Fruit fly (Drosophila melanogaster) whole organism, embryonic: ENCODE data around the gene dls.

ENCODE experiments used
- ATbp ChIP-seq: fragments of 200-800 bp; sonication (Bioruptor generic); optimal IDR thresholded peaks from 2 replicates; lab custom pipeline; 2017; ENCODE audit warnings: missing biosample characterization, mild to moderate bottlenecking, missing genetic modification characterization, missing genetic modification reagents
- Adf1 ChIP-seq: fragments of 200-800 bp; sonication (Bioruptor generic); IDR thresholded peaks from 2 replicates; pipeline ENCODE4 v1.3.6; 2022; ENCODE audit warnings: missing biosample characterization, missing genetic modification characterization
- Asciz ChIP-seq: fragments of 200-800 bp; sonication (Bioruptor generic); optimal IDR thresholded peaks from 2 replicates; lab custom pipeline; 2017; ENCODE audit warnings: missing biosample characterization, mild to moderate bottlenecking, missing genetic modification characterization, missing genetic modification reagents
- Atf3 ChIP-seq: fragments of 200-800 bp; sonication (Bioruptor generic); optimal IDR thresholded peaks from 3 replicates; lab custom pipeline; 2016; ENCODE audit warnings: missing biosample characterization, missing genetic modification characterization
- CG11456 ChIP-seq: fragments of 200-800 bp; sonication (Bioruptor generic); IDR thresholded peaks from 3 replicates; pipeline ENCODE4 v1.3.6; 2022; ENCODE audit warnings: missing biosample characterization, missing genetic modification characterization
- CG11504 ChIP-seq: fragments of 200-800 bp; sonication (Bioruptor generic); optimal IDR thresholded peaks from 3 replicates; lab custom pipeline; 2019; ENCODE audit warnings: missing biosample characterization, mild to moderate bottlenecking, missing genetic modification characterization, moderate library complexity
- CG13123 ChIP-seq: fragments of 200-800 bp; sonication (Bioruptor generic); optimal IDR thresholded peaks from 2 replicates; lab custom pipeline; 2016; ENCODE audit warnings: missing biosample characterization, missing genetic modification characterization
- CG13287 ChIP-seq: fragments of 200-800 bp; sonication (Bioruptor generic); IDR thresholded peaks from 2 replicates; pipeline ENCODE4 v1.3.6; 2022; ENCODE audit warnings: missing biosample characterization, missing genetic modification characterization; ENCODE audit not compliant: partially characterized antibody
- CG14014 ChIP-seq: fragments of 200-800 bp; sonication (Bioruptor generic); IDR thresholded peaks from 2 replicates; pipeline ENCODE4 v1.3.6; 2022; ENCODE audit warnings: missing biosample characterization, missing genetic modification characterization
- CG15696 ChIP-seq: fragments of 200-800 bp; sonication (Bioruptor generic); optimal IDR thresholded peaks from 2 replicates; lab custom pipeline; 2019; ENCODE audit warnings: missing biosample characterization, mild to moderate bottlenecking, missing genetic modification characterization, moderate library complexity
- CG16779 ChIP-seq: fragments of 200-800 bp; sonication (Bioruptor generic); IDR thresholded peaks from 2 replicates; pipeline ENCODE4 v1.3.6; 2022; ENCODE audit warnings: missing biosample characterization, missing genetic modification characterization
- CG17361 ChIP-seq: fragments of 200-800 bp; sonication (Bioruptor generic); IDR thresholded peaks from 3 replicates; pipeline ENCODE4 v1.3.6; 2022; ENCODE audit warnings: missing biosample characterization, missing genetic modification characterization
- CG18262 ChIP-seq: fragments of 200-800 bp; optimal IDR thresholded peaks from 3 replicates; lab custom pipeline; 2019; ENCODE audit warnings: missing biosample characterization, mild to moderate bottlenecking, missing genetic modification characterization, moderate library complexity
- CG2116 ChIP-seq: fragments of 200-800 bp; sonication (Bioruptor generic); optimal IDR thresholded peaks from 3 replicates; lab custom pipeline; 2018; ENCODE audit warnings: missing biosample characterization, mild to moderate bottlenecking, missing genetic modification characterization
- CG2712 ChIP-seq: fragments of 200-800 bp; optimal IDR thresholded peaks from 3 replicates; lab custom pipeline; 2019; ENCODE audit warnings: missing biosample characterization, mild to moderate bottlenecking, missing genetic modification characterization, moderate library complexity
- CG31441 ChIP-seq: fragments of 200-800 bp; sonication (Bioruptor generic); IDR thresholded peaks from 2 replicates; pipeline ENCODE4 v1.3.6; 2022; ENCODE audit warnings: missing biosample characterization, missing genetic modification characterization
- CG7786 ChIP-seq: fragments of 200-800 bp; sonication (Bioruptor generic); optimal IDR thresholded peaks from 2 replicates; lab custom pipeline; 2016; ENCODE audit warnings: missing biosample characterization, missing genetic modification characterization
- Deaf1 ChIP-seq: fragments of 200-800 bp; optimal IDR thresholded peaks from 3 replicates; lab custom pipeline; 2019; ENCODE audit warnings: missing biosample characterization, mild to moderate bottlenecking, missing genetic modification characterization, moderate library complexity
- Dfd ChIP-seq, 2 experiments: fragments of >200 bp; optimal IDR thresholded peaks; 2 replicates each; lab custom pipeline; 2017; ENCODE audit warnings: missing biosample characterization in 2 of 2, missing genetic modification characterization in 2 of 2
- Doc2 ChIP-seq: fragments of 200-800 bp; sonication (Bioruptor generic); IDR thresholded peaks from 2 replicates; pipeline ENCODE4 v1.3.6; 2022; ENCODE audit warnings: missing biosample characterization, missing genetic modification characterization
- Ets65A ChIP-seq: fragments of 200-800 bp; sonication (Bioruptor generic); peaks from one replicate; lab custom pipeline; 2016; ENCODE audit warnings: missing biosample characterization, missing genetic modification characterization
- Hmx ChIP-seq: fragments of 200-800 bp; sonication (Bioruptor generic); optimal IDR thresholded peaks from 2 replicates; lab custom pipeline; 2016; ENCODE audit warnings: missing biosample characterization, missing genetic modification characterization
- Hr39 ChIP-seq: fragments of >200 bp; optimal IDR thresholded peaks from 2 replicates; lab custom pipeline; 2017
- Hr51 ChIP-seq, 2 experiments: fragments of 200-800 bp; sonication (Bioruptor generic); optimal IDR thresholded peaks; 2 replicates in 1 of 2; 3 replicates in 1 of 2; lab custom pipeline; 2016 to 2018; ENCODE audit warnings: missing biosample characterization in 2 of 2, missing genetic modification characterization in 2 of 2, mild to moderate bottlenecking in 1 of 2, moderate library complexity in 1 of 2
- Kr ChIP-seq: fragments of 200-800 bp; sonication (Bioruptor generic); optimal IDR thresholded peaks from 2 replicates; lab custom pipeline; 2017; ENCODE audit warnings: missing biosample characterization, mild to moderate bottlenecking, missing genetic modification characterization
- Max ChIP-seq: fragments of 200-800 bp; sonication (Bioruptor generic); optimal IDR thresholded peaks from 2 replicates; lab custom pipeline; 2016; ENCODE audit warnings: missing biosample characterization, mild to moderate bottlenecking, missing genetic modification characterization
- Med ChIP-seq: fragments of 200-800 bp; sonication (Bioruptor generic); peaks from one replicate; lab custom pipeline; 2016; ENCODE audit warnings: missing biosample characterization, missing genetic modification characterization, mild to moderate bottlenecking, inconsistent platforms, moderate library complexity
- NC2α ChIP-seq: fragments of 200-800 bp; sonication (Bioruptor generic); optimal IDR thresholded peaks from 2 replicates; lab custom pipeline; 2016; ENCODE audit warnings: missing biosample characterization, missing genetic modification characterization
- NC2β ChIP-seq: fragments of 200-800 bp; sonication (Bioruptor generic); optimal IDR thresholded peaks from 2 replicates; lab custom pipeline; 2016; ENCODE audit warnings: missing biosample characterization, missing genetic modification characterization
- Sox102F ChIP-seq: fragments of 200-800 bp; sonication (Bioruptor generic); optimal IDR thresholded peaks from 2 replicates; lab custom pipeline; 2018; ENCODE audit warnings: missing biosample characterization, mild to moderate bottlenecking, missing genetic modification characterization, moderate library complexity
- Stat92E ChIP-seq, 3 experiments: fragments of >200 bp in 2 of 3; fragments of 200-800 bp in 1 of 3; sonication (Bioruptor generic) in 1 of 3; optimal IDR thresholded peaks; 2 replicates each; lab custom pipeline; 2017 to 2019; ENCODE audit warnings: missing biosample characterization in 3 of 3, missing genetic modification characterization in 3 of 3, mild to moderate bottlenecking in 1 of 3, moderate library complexity in 1 of 3
- bsh ChIP-seq, 2 experiments: fragments of 200-800 bp; sonication (Bioruptor generic); optimal IDR thresholded peaks; 2 replicates each; lab custom pipeline; 2017 to 2018; ENCODE audit warnings: mild to moderate bottlenecking in 2 of 2, missing biosample characterization in 2 of 2, missing genetic modification characterization in 2 of 2, moderate library complexity in 1 of 2
- esg ChIP-seq: fragments of 200-800 bp; sonication (Bioruptor generic); conservative IDR thresholded peaks from 2 replicates; pipeline ENCODE4 v1.3.6; 2022; ENCODE audit warnings: missing biosample characterization, missing genetic modification characterization
- ewg ChIP-seq: fragments of 200-800 bp; sonication (Bioruptor generic); optimal IDR thresholded peaks from 3 replicates; lab custom pipeline; 2017; ENCODE audit warnings: mild to moderate bottlenecking, missing biosample characterization, missing genetic modification reagents, missing genetic modification characterization
- gem ChIP-seq: fragments of 200-800 bp; sonication (Bioruptor generic); optimal IDR thresholded peaks from 2 replicates; lab custom pipeline; 2019; ENCODE audit warnings: missing biosample characterization, mild to moderate bottlenecking, missing genetic modification characterization, moderate library complexity
- gt ChIP-seq: fragments of 200-800 bp; sonication (Bioruptor generic); IDR thresholded peaks from 2 replicates; pipeline ENCODE4 v1.3.6; 2022; ENCODE audit warnings: missing biosample characterization, missing genetic modification characterization
- ham ChIP-seq: fragments of 200-800 bp; sonication (Bioruptor generic); IDR thresholded peaks from 2 replicates; pipeline ENCODE4 v1.3.6; 2022; ENCODE audit warnings: missing biosample characterization, missing genetic modification characterization
- hth ChIP-seq: fragments of >200 bp; optimal IDR thresholded peaks from 2 replicates; lab custom pipeline; 2017; ENCODE audit warnings: inconsistent platforms
- lbe ChIP-seq: fragments of 200-800 bp; sonication (Bioruptor generic); optimal IDR thresholded peaks from 2 replicates; lab custom pipeline; 2016; ENCODE audit warnings: missing biosample characterization, mild to moderate bottlenecking, missing genetic modification characterization
- phol ChIP-seq: fragments of 200-800 bp; sonication (Bioruptor generic); optimal IDR thresholded peaks from 3 replicates; lab custom pipeline; 2018; ENCODE audit warnings: missing biosample characterization, mild to moderate bottlenecking, missing genetic modification characterization, moderate library complexity
- ranshi ChIP-seq: fragments of 200-800 bp; sonication (Bioruptor generic); IDR thresholded peaks from 2 replicates; pipeline ENCODE4 v1.3.6; 2022; ENCODE audit warnings: missing biosample characterization, missing genetic modification characterization
- salm ChIP-seq: fragments of 200-800 bp; sonication (Bioruptor generic); optimal IDR thresholded peaks from 2 replicates; lab custom pipeline; 2018; ENCODE audit warnings: missing biosample characterization, mild to moderate bottlenecking, missing genetic modification characterization
- sob ChIP-seq: fragments of 200-800 bp; sonication (Bioruptor generic); IDR thresholded peaks from 2 replicates; pipeline ENCODE4 v1.3.6; 2022; ENCODE audit warnings: missing biosample characterization, missing genetic modification characterization
- tll ChIP-seq, 2 experiments: fragments of 200-800 bp in 1 of 2; fragments of >200 bp in 1 of 2; sonication (Bioruptor generic) in 1 of 2; optimal IDR thresholded peaks; 2 replicates each; lab custom pipeline; 2017 to 2019; ENCODE audit warnings: missing biosample characterization in 2 of 2, missing genetic modification characterization in 2 of 2, mild to moderate bottlenecking in 1 of 2, moderate library complexity in 1 of 2
- tx ChIP-seq: fragments of 200-800 bp; sonication (Bioruptor generic); optimal IDR thresholded peaks from 2 replicates; lab custom pipeline; 2016; ENCODE audit warnings: missing biosample characterization, missing genetic modification characterization
- z ChIP-seq: fragments of 200-800 bp; sonication (Bioruptor generic); IDR thresholded peaks from 3 replicates; pipeline ENCODE4 v1.3.6; 2022; ENCODE audit warnings: missing biosample characterization, missing genetic modification characterization

Gene dls

dm6 chr3L:16168503-16169189 is 32.5 kb upstream of the dls start:
- TF ChIP-seq bsh (GFP tag; optimal IDR thresholded peaks at IDR 0.05; lab: Kevin White, UChicago) (peak in 1 of 2 experiments; percentile 10), Doc2 (GFP tag; lab: Robert Waterston, UW) (no peak), CG14014 (no peak), z (no peak), CG15696 (tag; lab: Kevin White, UChicago) (no peak), hth (no peak), Asciz (peak; percentile 19), CG31441 (GFP tag; lab: Robert Waterston, UW) (0 out of 2 replicates have a peak, but pooled peaks have one; percentile 12), tx (no peak), Stat92E (GFP tag; optimal IDR thresholded peaks at IDR 0.05; lab: Kevin White, UChicago) (no peak), Adf1 (GFP tag; lab: Robert Waterston, UW) (no peak), CG18262 (tag; lab: Kevin White, UChicago) (peak; percentile 27), CG11504 (peak; percentile 13), Sox102F (GFP tag; lab: Kevin White, UChicago) (no peak), sob (GFP tag; lab: Robert Waterston, UW) (0 out of 2 replicates have a peak, but pooled peaks have one; percentile 13), Atf3 (GFP tag; lab: Kevin White, UChicago) (no peak), CG2712 (tag; lab: Kevin White, UChicago) (peak; percentile 15), ATbp (GFP tag; lab: Kevin White, UChicago) (peak; percentile 1), Dfd (GFP tag; optimal IDR thresholded peaks at IDR 0.05; lab: Kevin White, UChicago) (no peak), ham (GFP tag; lab: Robert Waterston, UW) (0 out of 2 replicates have a peak, but pooled peaks have one; percentile 21), Hr39 (lab: Kevin White, UChicago) (no peak), Hr51 (GFP tag; optimal IDR thresholded peaks at IDR 0.05; lab: Kevin White, UChicago) (peak in 1 of 2 experiments; percentile 4), lbe (no peak), NC2β (GFP tag; lab: Kevin White, UChicago) (no peak), gem (tag; lab: Kevin White, UChicago) (peak; percentile 22), Kr (GFP tag; lab: Kevin White, UChicago) (no peak), gt (GFP tag; lab: Robert Waterston, UW) (no peak), CG13287 (GFP tag; lab: Robert Waterston, UW) (no peak), Ets65A (GFP tag; lab: Kevin White, UChicago) (peak; percentile 36), phol (tag; lab: Kevin White, UChicago) (peak; percentile 3), Med (GFP tag; lab: Kevin White, UChicago) (peak; percentile 50), esg (GFP tag; lab: Robert Waterston, UW) (no peak), CG11456 (GFP tag; lab: Robert Waterston, UW) (0 out of 3 replicates have a peak, but pooled peaks have one; percentile 25), CG16779 (GFP tag; lab: Robert Waterston, UW) (no peak), Deaf1 (tag; lab: Kevin White, UChicago) (no peak), CG17361 (0 out of 3 replicates have a peak, but pooled peaks have one; percentile 19)

dm6 chr3L:16170006-16170405 is 31.1 kb upstream of the dls start, which contains the start of gene CG33796:
Gene CG33796 (minus strand): TSS chr3L:16170106.
- no peak for TF ChIP-seq NC2α
- TF ChIP-seq ewg (GFP tag; lab: Kevin White, UChicago): no peak
- no peak for TF ChIP-seq ranshi (GFP tag; lab: Robert Waterston, UW)
- no peak for TF ChIP-seq CG13123 (GFP tag; lab: Kevin White, UChicago)
- TF ChIP-seq tll (GFP tag; optimal IDR thresholded peaks at IDR 0.05; lab: Kevin White, UChicago): no peak
- TF ChIP-seq Max (GFP tag; lab: Kevin White, UChicago): no peak
- no peak for TF ChIP-seq CG7786 (GFP tag; lab: Kevin White, UChicago)
- TF ChIP-seq hth: no peak
- TF ChIP-seq salm (tag; lab: Kevin White, UChicago): no peak
- no peak for TF ChIP-seq CG2116 (GFP tag; lab: Kevin White, UChicago)
- TF ChIP-seq Hmx (GFP tag; lab: Kevin White, UChicago): no peak
